Worm (Caenorhabditis elegans) whole organism, L1 larva: ENCODE measurements around the gene Y54G2A.41.

Experiments
- blmp-1 ChIP-seq: fragments of 150-350 bp; optimal IDR thresholded peaks from 2 replicates; lab custom pipeline; 2014; ENCODE audit warnings: missing biosample characterization, missing genetic modification characterization
- dpl-1 ChIP-seq, 3 experiments: fragments of 150-350 bp in 2 of 3; sonication (generic microtip) in 1 of 3; optimal IDR thresholded peaks; 2 replicates each; lab custom pipeline; 2014 to 2017; ENCODE audit warnings: missing biosample characterization in 3 of 3, missing genetic modification characterization in 3 of 3, missing genetic modification reagents in 3 of 3
- egl-13 ChIP-seq: sonication (generic microtip); optimal IDR thresholded peaks from 2 replicates; lab custom pipeline; 2016; ENCODE audit warnings: missing genotype, missing genetic modification reagents, missing genetic modification characterization, missing compliant biosample characterization
- fkh-10 ChIP-seq: sonication (generic microtip); optimal IDR thresholded peaks from 2 replicates; lab custom pipeline; 2017; ENCODE audit warnings: missing biosample characterization, missing genetic modification reagents, missing genetic modification characterization
- fos-1 ChIP-seq: fragments of 150-350 bp; optimal IDR thresholded peaks from 2 replicates; lab custom pipeline; 2014; ENCODE audit warnings: missing biosample characterization, missing genetic modification characterization
- hpl-2 ChIP-seq: fragments of 150-350 bp; optimal IDR thresholded peaks from 2 replicates; lab custom pipeline; 2014; ENCODE audit warnings: missing biosample characterization, missing genetic modification reagents, missing genetic modification characterization
- lin-13 ChIP-seq: fragments of 150-350 bp; optimal IDR thresholded peaks from 2 replicates; lab custom pipeline; 2014; ENCODE audit warnings: missing biosample characterization, missing genetic modification reagents, missing genetic modification characterization
- nhr-12 ChIP-seq: sonication (generic microtip); optimal IDR thresholded peaks from 2 replicates; lab custom pipeline; 2017; ENCODE audit warnings: missing biosample characterization, missing genetic modification characterization
- nhr-76 ChIP-seq: sonication (generic microtip); optimal IDR thresholded peaks from 2 replicates; lab custom pipeline; 2017; ENCODE audit warnings: missing biosample characterization, missing genetic modification characterization
- rnt-1 ChIP-seq: sonication (generic microtip); optimal IDR thresholded peaks from 2 replicates; lab custom pipeline; 2016; ENCODE audit warnings: mild to moderate bottlenecking, missing genetic modification characterization, moderate library complexity, missing compliant biosample characterization
- tlp-1 ChIP-seq: fragments of 150-350 bp; optimal IDR thresholded peaks from 2 replicates; lab custom pipeline; 2014; ENCODE audit warnings: missing biosample characterization, missing genetic modification characterization
- zag-1 ChIP-seq: fragments of 150-350 bp; optimal IDR thresholded peaks from 2 replicates; lab custom pipeline; 2014; ENCODE audit warnings: missing biosample characterization, missing genetic modification characterization

ce11 chrIV:2742470-2743044, 9.1 kb upstream of the Y54G2A.41 start, which contains the start of gene nhr-277:
- TF ChIP-seq blmp-1 (tag; lab: Kevin White, UChicago) (no peak), rnt-1 (no peak), fkh-10 (GFP tag; lab: Kevin White, UChicago) (no peak), lin-13 (GFP tag; lab: Kevin White, UChicago) (no peak), nhr-12 (no peak), tlp-1 (tag; lab: Kevin White, UChicago) (no peak), dpl-1 (GFP tag; optimal IDR thresholded peaks at IDR 0.05; lab: Kevin White, UChicago) (no peak), egl-13 (tag; lab: Kevin White, UChicago) (no peak), nhr-76 (tag; lab: Kevin White, UChicago) (no peak), zag-1 (tag; lab: Kevin White, UChicago) (no peak), fos-1 (tag; lab: Kevin White, UChicago) (no peak), hpl-2 (no peak)
